Fruit fly (Drosophila melanogaster) whole organism, embryonic: ENCODE measurements around the gene CG8870.
A peak's percentile ranks its signal among the peaks of the same experiment; 100 is the strongest.

Source experiments
- Awh ChIP-seq: fragments of 200-800 bp; sonication (Bioruptor generic); IDR thresholded peaks from 2 replicates; pipeline ENCODE4, ENCODE4 v1.3.6; 2022; ENCODE audit warnings: missing biosample characterization, missing genetic modification characterization
- Bgb ChIP-seq: fragments of 200-800 bp; sonication (Bioruptor generic); IDR thresholded peaks from 2 replicates; pipeline ENCODE4 v1.3.6; 2022; ENCODE audit warnings: missing biosample characterization, missing genetic modification characterization; ENCODE audit not compliant: partially characterized antibody
- Blimp-1 ChIP-seq: fragments of 200-800 bp; sonication (Bioruptor generic); optimal IDR thresholded peaks from 3 replicates; lab custom pipeline; 2018; ENCODE audit warnings: missing biosample characterization, missing genetic modification characterization, mild to moderate bottlenecking, moderate library complexity, missing genetic modification reagents
- Bteb2 ChIP-seq: fragments of 200-800 bp; sonication (Bioruptor generic); optimal IDR thresholded peaks from 2 replicates; lab custom pipeline; 2016; ENCODE audit warnings: missing biosample characterization, missing genetic modification characterization
- CG10979 ChIP-seq: fragments of 200-800 bp; sonication (Bioruptor generic); optimal IDR thresholded peaks from 2 replicates; lab custom pipeline; 2018; ENCODE audit warnings: missing biosample characterization, mild to moderate bottlenecking, missing genetic modification characterization, moderate library complexity
- CG11696 ChIP-seq: fragments of 200-800 bp; sonication (Bioruptor generic); IDR thresholded peaks from 2 replicates; pipeline ENCODE4 v1.3.6; 2022; ENCODE audit warnings: missing biosample characterization, missing genetic modification characterization
- CG12104 ChIP-seq: fragments of 200-800 bp; sonication (Bioruptor generic); optimal IDR thresholded peaks from 3 replicates; lab custom pipeline; 2016; ENCODE audit warnings: missing biosample characterization, missing genetic modification characterization
- CG12391 ChIP-seq: fragments of 200-800 bp; sonication (Bioruptor generic); optimal IDR thresholded peaks from 3 replicates; lab custom pipeline; 2018; ENCODE audit warnings: missing biosample characterization, mild to moderate bottlenecking, missing genetic modification characterization, moderate library complexity
- CG13287 ChIP-seq: fragments of 200-800 bp; sonication (Bioruptor generic); IDR thresholded peaks from 2 replicates; pipeline ENCODE4 v1.3.6; 2022; ENCODE audit warnings: missing biosample characterization, missing genetic modification characterization; ENCODE audit not compliant: partially characterized antibody
- CG13624 ChIP-seq: fragments of 200-800 bp; sonication (Bioruptor generic); optimal IDR thresholded peaks from 2 replicates; lab custom pipeline; 2016; ENCODE audit warnings: missing biosample characterization, missing genetic modification characterization
- CG15073 ChIP-seq: fragments of 200-800 bp; sonication (Bioruptor generic); optimal IDR thresholded peaks from 2 replicates; lab custom pipeline; 2016; ENCODE audit warnings: missing biosample characterization, missing genetic modification characterization
- CG1832 ChIP-seq: fragments of 200-800 bp; sonication (Bioruptor generic); optimal IDR thresholded peaks from 2 replicates; lab custom pipeline; 2017; ENCODE audit warnings: missing biosample characterization, mild to moderate bottlenecking, missing genetic modification characterization, inconsistent platforms
- CG2120 ChIP-seq: fragments of 200-800 bp; sonication (Bioruptor generic); optimal IDR thresholded peaks from 3 replicates; lab custom pipeline; 2016; ENCODE audit warnings: missing biosample characterization, missing genetic modification characterization
- CG31365 ChIP-seq: fragments of 200-800 bp; sonication (Bioruptor generic); optimal IDR thresholded peaks from 2 replicates; lab custom pipeline; 2018; ENCODE audit warnings: missing biosample characterization, mild to moderate bottlenecking, missing genetic modification characterization
- CG34224 ChIP-seq: fragments of 200-800 bp; sonication (Bioruptor generic); IDR thresholded peaks from 3 replicates; pipeline ENCODE4 v1.3.6; 2022; ENCODE audit warnings: missing biosample characterization, missing genetic modification characterization; ENCODE audit not compliant: partially characterized antibody
- CG34422 ChIP-seq: fragments of 200-800 bp; sonication (Bioruptor generic); IDR thresholded peaks from 3 replicates; pipeline ENCODE4 v1.3.6; 2022; ENCODE audit warnings: missing biosample characterization, missing genetic modification characterization
- CG6689 ChIP-seq: fragments of 200-800 bp; sonication (Bioruptor generic); IDR thresholded peaks from 2 replicates; pipeline ENCODE4 v1.3.6; 2022; ENCODE audit warnings: missing biosample characterization, missing genetic modification characterization
- Camta ChIP-seq: fragments of 200-800 bp; sonication (Bioruptor generic); optimal IDR thresholded peaks from 2 replicates; lab custom pipeline; 2016; ENCODE audit warnings: missing biosample characterization, missing genetic modification characterization
- CoRest ChIP-seq: fragments of 200-800 bp; sonication (Bioruptor generic); optimal IDR thresholded peaks from 3 replicates; lab custom pipeline; 2018; ENCODE audit warnings: missing biosample characterization, mild to moderate bottlenecking, missing genetic modification characterization, moderate library complexity
- Doc3 ChIP-seq: fragments of 200-800 bp; sonication (Bioruptor generic); IDR thresholded peaks from 3 replicates; pipeline ENCODE4 v1.3.6; 2022; ENCODE audit warnings: missing biosample characterization, missing genetic modification characterization; ENCODE audit not compliant: partially characterized antibody
- Fer1 ChIP-seq: fragments of 200-800 bp; sonication (Bioruptor generic); optimal IDR thresholded peaks from 2 replicates; lab custom pipeline; 2017; ENCODE audit warnings: missing biosample characterization, mild to moderate bottlenecking, missing genetic modification characterization
- Fer3 ChIP-seq: fragments of 200-800 bp; sonication (Bioruptor generic); optimal IDR thresholded peaks from 2 replicates; lab custom pipeline; 2018; ENCODE audit warnings: missing biosample characterization, mild to moderate bottlenecking, missing genetic modification characterization, moderate library complexity
- HHEX ChIP-seq: fragments of 200-800 bp; sonication (Bioruptor generic); optimal IDR thresholded peaks from 3 replicates; lab custom pipeline; 2017; ENCODE audit warnings: missing biosample characterization, mild to moderate bottlenecking, missing genetic modification characterization, missing genetic modification reagents
- HLH4C ChIP-seq: fragments of 200-800 bp; sonication (Bioruptor generic); IDR thresholded peaks from 3 replicates; pipeline ENCODE4 v1.3.6; 2022; ENCODE audit warnings: missing biosample characterization, missing genetic modification characterization; ENCODE audit not compliant: partially characterized antibody
- Hey ChIP-seq: fragments of 200-800 bp; sonication (Bioruptor generic); optimal IDR thresholded peaks from 3 replicates; lab custom pipeline; 2018; ENCODE audit warnings: missing biosample characterization, mild to moderate bottlenecking, missing genetic modification characterization
- Hmr ChIP-seq: fragments of 200-800 bp; sonication (Bioruptor generic); optimal IDR thresholded peaks from 3 replicates; lab custom pipeline; 2017; ENCODE audit warnings: mild to moderate bottlenecking, missing biosample characterization, missing genetic modification reagents, missing genetic modification characterization
- Jarid2 ChIP-seq: fragments of 200-800 bp; sonication (Bioruptor generic); optimal IDR thresholded peaks from 3 replicates; lab custom pipeline; 2017; ENCODE audit warnings: mild to moderate bottlenecking, missing biosample characterization, missing genetic modification reagents, missing genetic modification characterization
- Kr ChIP-seq: fragments of 200-800 bp; sonication (Bioruptor generic); optimal IDR thresholded peaks from 2 replicates; lab custom pipeline; 2017; ENCODE audit warnings: missing biosample characterization, mild to moderate bottlenecking, missing genetic modification characterization
- MBD-R2 ChIP-seq: fragments of 200-800 bp; sonication (Bioruptor generic); IDR thresholded peaks from 2 replicates; pipeline ENCODE4 v1.3.6; 2022; ENCODE audit warnings: missing biosample characterization, missing genetic modification characterization
- MTF-1 ChIP-seq: fragments of 200-800 bp; sonication (Bioruptor generic); optimal IDR thresholded peaks from 2 replicates; lab custom pipeline; 2018; ENCODE audit warnings: missing biosample characterization, mild to moderate bottlenecking, missing genetic modification characterization, borderline replicate concordance
- Mes4 ChIP-seq: fragments of 200-800 bp; sonication (Bioruptor generic); optimal IDR thresholded peaks from 2 replicates; lab custom pipeline; 2016; ENCODE audit warnings: missing biosample characterization, missing genetic modification characterization
- Myb ChIP-seq: fragments of 200-800 bp; sonication (Bioruptor generic); optimal IDR thresholded peaks from 2 replicates; lab custom pipeline; 2016; ENCODE audit warnings: missing biosample characterization, missing genetic modification characterization
- Scr ChIP-seq: fragments of 200-800 bp; sonication (Bioruptor generic); IDR thresholded peaks from 2 replicates; pipeline ENCODE4 v1.3.6; 2022; ENCODE audit warnings: missing biosample characterization, missing genetic modification characterization; ENCODE audit not compliant: partially characterized antibody
- Sin3A ChIP-seq: fragments of >200 bp; optimal IDR thresholded peaks from 2 replicates; lab custom pipeline; 2018
- ash1 ChIP-seq: fragments of 200-800 bp; sonication (Bioruptor generic); optimal IDR thresholded peaks from 2 replicates; lab custom pipeline; 2018; ENCODE audit warnings: missing biosample characterization, mild to moderate bottlenecking, missing genetic modification characterization
- crc ChIP-seq: fragments of 200-800 bp; sonication (Bioruptor generic); optimal IDR thresholded peaks from 2 replicates; lab custom pipeline; 2016; ENCODE audit warnings: missing biosample characterization, missing genetic modification characterization
- cwo ChIP-seq: fragments of 200-800 bp; sonication (Bioruptor generic); optimal IDR thresholded peaks from 3 replicates; lab custom pipeline; 2017; ENCODE audit warnings: missing biosample characterization, missing genetic modification characterization, mild to moderate bottlenecking, moderate library complexity, missing genetic modification reagents
- en ChIP-seq: fragments of 200-800 bp; sonication (Bioruptor generic); optimal IDR thresholded peaks from 2 replicates; lab custom pipeline; 2016; ENCODE audit warnings: missing biosample characterization, missing genetic modification characterization
- fru ChIP-seq: fragments of >200 bp; optimal IDR thresholded peaks from 2 replicates; lab custom pipeline; 2017
- grn ChIP-seq: fragments of 200-800 bp; sonication (Bioruptor generic); optimal IDR thresholded peaks from 3 replicates; lab custom pipeline; 2017; ENCODE audit warnings: missing biosample characterization, missing genetic modification characterization
- inv ChIP-seq: fragments of 200-800 bp; sonication (Bioruptor generic); IDR thresholded peaks from 2 replicates; pipeline ENCODE4 v1.3.6; 2022; ENCODE audit warnings: missing biosample characterization, missing genetic modification characterization; ENCODE audit not compliant: partially characterized antibody
- lilli ChIP-seq: fragments of 200-800 bp; sonication (Bioruptor generic); optimal IDR thresholded peaks from 3 replicates; lab custom pipeline; 2016; ENCODE audit warnings: missing biosample characterization, missing genetic modification characterization
- nerfin-1 ChIP-seq: fragments of 200-800 bp; sonication (Bioruptor generic); optimal IDR thresholded peaks from 3 replicates; lab custom pipeline; 2019; ENCODE audit warnings: missing biosample characterization, mild to moderate bottlenecking, missing genetic modification characterization, moderate library complexity
- pan ChIP-seq, 4 experiments: fragments of >200 bp in 3 of 4; fragments of 200-800 bp in 1 of 4; sonication (Bioruptor generic) in 1 of 4; optimal IDR thresholded peaks in 3 of 4; IDR thresholded peaks in 1 of 4; 2 replicates each; pipeline versions ENCODE4 v1.3.6 to Lab custom; 2017 to 2022; ENCODE audit warnings: missing biosample characterization in 2 of 4, missing genetic modification characterization in 2 of 4, mixed read lengths in 1 of 4
- pnt ChIP-seq: fragments of 200-800 bp; sonication (Bioruptor generic); optimal IDR thresholded peaks from 3 replicates; lab custom pipeline; 2016; ENCODE audit warnings: missing biosample characterization, missing genetic modification characterization
- pzg ChIP-seq: fragments of 200-800 bp; sonication (Bioruptor generic); optimal IDR thresholded peaks from 3 replicates; lab custom pipeline; 2018; ENCODE audit warnings: missing biosample characterization, mild to moderate bottlenecking, missing genetic modification characterization, moderate library complexity
- sens ChIP-seq: fragments of 200-800 bp; sonication (Bioruptor generic); peaks from one replicate; lab custom pipeline; 2016; ENCODE audit warnings: missing biosample characterization, missing genetic modification characterization
- sob ChIP-seq: fragments of 200-800 bp; sonication (Bioruptor generic); IDR thresholded peaks from 2 replicates; pipeline ENCODE4 v1.3.6; 2022; ENCODE audit warnings: missing biosample characterization, missing genetic modification characterization
- stc ChIP-seq: fragments of 200-800 bp; sonication (Bioruptor generic); IDR thresholded peaks from 2 replicates; pipeline ENCODE4 v1.3.6; 2022; ENCODE audit warnings: missing biosample characterization, missing genetic modification characterization
- ttk ChIP-seq: fragments of 200-800 bp; sonication (Bioruptor generic); IDR thresholded peaks from 2 replicates; pipeline ENCODE4 v2.1.2; 2022; ENCODE audit warnings: missing biosample characterization, missing genetic modification characterization

Gene CG8870

DNA sequence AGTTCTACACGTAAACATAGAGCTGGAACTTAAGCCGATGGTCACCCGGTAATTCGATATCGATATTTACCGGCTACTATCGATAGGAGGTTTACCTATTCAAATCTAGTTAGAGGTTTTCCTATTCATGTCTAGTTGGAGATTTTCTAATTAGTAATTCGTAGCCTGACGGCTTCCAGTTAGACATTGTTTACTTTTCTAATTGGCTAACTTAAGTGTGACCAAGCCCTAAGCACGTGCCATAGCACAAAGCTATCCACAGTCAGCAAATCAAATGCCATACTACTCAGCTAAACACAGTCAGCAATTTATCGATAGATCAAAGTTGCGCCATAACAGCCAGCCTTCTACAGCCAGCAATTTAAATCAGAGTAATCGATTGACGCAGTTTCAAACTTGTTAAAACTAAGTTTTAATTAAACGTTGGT, 23.4 kb downstream of the CG8870 start, which contains the start of gene Dpm3 (continued):
- TF ChIP-seq CG6689 (no peak), MTF-1 (GFP tag; lab: Kevin White, UChicago) (no peak), HLH4C (GFP tag; lab: Robert Waterston, UW) (peak; percentile 92), fru (lab: Kevin White, UChicago) (no peak), CG13287 (peak; percentile 97), CoRest (tag; lab: Kevin White, UChicago) (peak; percentile 76), pnt (peak; percentile 28), CG34422 (GFP tag; lab: Robert Waterston, UW) (peak; percentile 79), Scr (peak; percentile 93), Awh (no peak), Blimp-1 (GFP tag; lab: Kevin White, UChicago) (peak; percentile 18), CG15073 (GFP tag; lab: Kevin White, UChicago) (no peak), MBD-R2 (GFP tag; lab: Robert Waterston, UW) (peak; percentile 69), pan (optimal IDR thresholded peaks at IDR 0.05; lab: Kevin White, UChicago) (no peak), pan (GFP tag; optimal IDR thresholded peaks at IDR 0.05 in 1 of 2, IDR thresholded peaks at IDR 0.05 in 1 of 2) (no peak), Myb (GFP tag; lab: Kevin White, UChicago) (peak; percentile 97), Fer3 (tag; lab: Kevin White, UChicago) (no peak), CG12104 (GFP tag; lab: Kevin White, UChicago) (no peak), Sin3A (lab: Kevin White, UChicago) (peak; percentile 88), CG13624 (GFP tag; lab: Kevin White, UChicago) (peak; percentile 18), pzg (GFP tag; lab: Kevin White, UChicago) (peak; percentile 96), Bteb2 (GFP tag; lab: Kevin White, UChicago) (no peak), ash1 (no peak), ttk (GFP tag; lab: Robert Waterston, UW) (no peak), Jarid2 (GFP tag; lab: Kevin White, UChicago) (no peak), en (GFP tag; lab: Kevin White, UChicago) (no peak), sob (GFP tag; lab: Robert Waterston, UW) (peak; percentile 56), stc (GFP tag; lab: Robert Waterston, UW) (no peak), grn (GFP tag; lab: Kevin White, UChicago) (peak; percentile 34), Bgb (peak; percentile 92), Hmr (GFP tag; lab: Kevin White, UChicago) (peak; percentile 76), Doc3 (GFP tag; lab: Robert Waterston, UW) (peak; percentile 95), sens (GFP tag; lab: Kevin White, UChicago) (peak; percentile 86), inv (GFP tag; lab: Robert Waterston, UW) (peak; percentile 89), CG2120 (GFP tag; lab: Kevin White, UChicago) (peak; percentile 58), Camta (GFP tag; lab: Kevin White, UChicago) (peak; percentile 60), HHEX (GFP tag; lab: Kevin White, UChicago) (no peak), CG34224 (peak; percentile 87), CG12391 (tag; lab: Kevin White, UChicago) (peak; percentile 58), nerfin-1 (tag; lab: Kevin White, UChicago) (peak; percentile 20), crc (no peak), Hey (tag; lab: Kevin White, UChicago) (no peak), Fer1 (GFP tag; lab: Kevin White, UChicago) (no peak), CG11696 (GFP tag; lab: Robert Waterston, UW) (no peak), cwo (GFP tag; lab: Kevin White, UChicago) (no peak), CG31365 (tag; lab: Kevin White, UChicago) (no peak), CG10979 (tag; lab: Kevin White, UChicago) (peak; percentile 15), Mes4 (no peak), CG1832 (GFP tag; lab: Kevin White, UChicago) (no peak), Kr (GFP tag; lab: Kevin White, UChicago) (no peak), lilli (peak; percentile 37)
